Fruit fly (Drosophila melanogaster) whole organism, embryonic: ENCODE measurements around the gene ovm.

Source experiments
- CG17385 ChIP-seq: fragments of 200-800 bp; sonication (Bioruptor generic); optimal IDR thresholded peaks from 3 replicates; lab custom pipeline; 2018; ENCODE audit warnings: missing biosample characterization, mild to moderate bottlenecking, missing genetic modification characterization
- CG7271 ChIP-seq: fragments of 200-800 bp; sonication (Bioruptor generic); optimal IDR thresholded peaks from 2 replicates; lab custom pipeline; 2018; ENCODE audit warnings: missing biosample characterization, mild to moderate bottlenecking, missing genetic modification characterization, moderate library complexity
- Neu2 ChIP-seq: fragments of 200-800 bp; sonication (Bioruptor generic); optimal IDR thresholded peaks from 3 replicates; lab custom pipeline; 2016; ENCODE audit warnings: missing biosample characterization, missing genetic modification characterization, borderline replicate concordance
- trem ChIP-seq: fragments of 200-800 bp; optimal IDR thresholded peaks from 3 replicates; lab custom pipeline; 2019; ENCODE audit warnings: missing biosample characterization, mild to moderate bottlenecking, missing genetic modification characterization, moderate library complexity
- zfh2 ChIP-seq: fragments of 200-800 bp; sonication (Bioruptor generic); optimal IDR thresholded peaks from 2 replicates; lab custom pipeline; 2016; ENCODE audit warnings: missing biosample characterization, missing genetic modification characterization

DNA sequence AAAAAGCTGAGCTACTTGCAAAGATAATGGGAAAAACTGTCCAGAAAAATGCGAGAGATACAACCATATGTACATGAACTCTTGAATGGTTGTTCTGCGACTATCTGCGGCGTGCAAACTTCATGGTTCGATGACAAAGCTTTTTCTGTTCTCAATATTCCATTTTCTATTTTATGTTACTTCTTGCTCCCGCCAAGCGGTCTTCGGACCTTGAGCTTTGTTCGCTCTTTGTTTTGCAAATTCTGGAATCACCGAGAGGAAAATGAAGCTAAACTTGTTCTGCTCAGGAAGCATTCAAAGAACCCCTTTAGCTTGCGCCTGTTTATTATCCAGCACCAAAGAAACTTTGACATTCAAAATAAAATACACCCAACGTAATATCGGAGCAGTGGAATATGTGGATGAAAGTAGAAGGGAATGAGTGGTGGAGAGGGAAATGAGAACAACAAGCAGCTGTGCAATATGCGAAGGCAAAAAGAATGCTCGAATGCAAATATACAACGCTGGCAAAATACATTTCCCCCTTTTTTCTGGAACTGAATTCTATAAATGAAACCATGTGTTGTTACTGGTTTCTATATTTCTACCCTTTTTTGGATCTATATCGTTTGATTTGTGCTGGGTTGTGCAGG, 27.6 kb upstream of the ovm start:
- no peak for TF ChIP-seq Neu2
- no peak for TF ChIP-seq zfh2 (GFP tag; lab: Kevin White, UChicago)
- no peak for TF ChIP-seq trem (tag; lab: Kevin White, UChicago)
- no peak for TF ChIP-seq CG7271 (tag; lab: Kevin White, UChicago)
- no peak for TF ChIP-seq CG17385 (GFP tag; lab: Kevin White, UChicago)
